Fruit fly (Drosophila melanogaster): ENCODE measurements around the gene Cog7.

Gene Cog7

dm6 chr3R:29907601-29908175 lies 25.2 kb downstream of the Cog7 start, which contains the start of gene CG31036:
TSS of gene CG31036 (plus strand) at chr3R:29908107.
- TF ChIP-seq ey (GFP tag; optimal IDR thresholded peaks at IDR 0.05) (no peak), lola (GFP tag; optimal IDR thresholded peaks at IDR 0.05) (no peak), sage (GFP tag; optimal IDR thresholded peaks at IDR 0.05) (no peak)

DNA sequence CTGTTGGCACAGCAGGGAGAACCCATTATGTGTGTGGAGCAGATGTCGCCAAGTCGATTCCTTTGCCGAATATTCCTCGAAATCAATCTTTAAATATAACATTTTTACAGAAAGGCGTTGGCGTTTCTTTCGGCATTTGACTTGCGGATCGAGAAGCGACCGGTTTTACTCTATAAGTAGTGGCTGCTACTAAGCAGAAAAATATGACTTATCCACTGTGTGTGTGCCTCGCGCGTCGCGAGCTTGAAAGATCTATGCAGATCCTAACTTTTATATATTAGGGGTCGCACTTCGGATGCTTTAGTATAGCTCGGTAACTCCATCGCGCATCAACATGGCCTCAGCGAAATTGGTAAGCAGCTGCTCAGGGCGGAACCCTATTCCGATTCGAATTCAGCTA lies 27.7 kb downstream of the Cog7 start, which contains the start of gene CG15515:
TSS of gene CG15515 (plus strand) at position 301 of the 400 bp plus-strand sequence.
- TF ChIP-seq jim (GFP tag; optimal IDR thresholded peaks at IDR 0.05) (no peak), OdsH (GFP tag; optimal IDR thresholded peaks at IDR 0.05) (no peak), lola (GFP tag; optimal IDR thresholded peaks at IDR 0.05) (no peak), CrebA (GFP tag; optimal IDR thresholded peaks at IDR 0.05; ENCODE audit: borderline replicate concordance) (no peak), Rel (GFP tag; optimal IDR thresholded peaks at IDR 0.05) (no peak), Rel (tag; optimal IDR thresholded peaks at IDR 0.05) (no peak), brk (GFP tag; optimal IDR thresholded peaks at IDR 0.05) (no peak), tai (GFP tag; optimal IDR thresholded peaks at IDR 0.05) (no peak), Hr83 (GFP tag; optimal IDR thresholded peaks at IDR 0.05; ENCODE audit: poor library complexity, severe bottlenecking) (no peak), foxo (GFP tag; optimal IDR thresholded peaks at IDR 0.05) (no peak), Hnf4 (GFP tag; optimal IDR thresholded peaks at IDR 0.05) (no peak), pan (optimal IDR thresholded peaks at IDR 0.05) (no peak), psq (GFP tag; optimal IDR thresholded peaks at IDR 0.05) (no peak), dmrt93B (GFP tag; optimal IDR thresholded peaks at IDR 0.05) (no peak)

DNA sequence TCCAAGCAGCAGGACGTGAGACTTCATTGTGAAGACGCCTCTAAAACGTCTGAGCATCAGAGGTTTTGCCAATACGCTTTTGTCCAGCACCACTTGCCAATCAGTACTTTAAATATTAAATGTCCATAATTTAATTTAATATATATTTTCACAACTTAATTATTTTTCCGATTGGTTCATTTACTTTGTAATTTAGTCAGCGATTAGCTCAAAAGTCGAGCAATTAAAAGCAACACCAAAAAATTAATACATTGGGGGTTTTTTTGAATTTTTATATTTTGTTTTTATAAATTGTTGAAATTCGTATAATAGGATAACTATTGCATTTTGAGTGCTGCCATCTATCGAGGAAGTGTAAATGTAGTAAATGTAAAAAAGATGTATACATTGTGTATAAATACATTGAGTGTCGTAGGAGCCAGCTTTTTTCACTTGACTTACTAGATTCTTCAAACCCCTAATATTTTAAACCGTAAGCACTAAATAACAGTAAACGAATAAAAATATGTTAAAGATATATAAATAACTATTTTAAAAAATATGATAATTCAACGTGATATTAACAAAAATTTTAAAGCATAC lies 29.0 kb downstream of the Cog7 start, which contains the start of gene CG15517:
TSS of gene CG15517 (minus strand) at position 51 of the 582 bp plus-strand sequence.
- TF ChIP-seq dl (GFP tag; optimal IDR thresholded peaks at IDR 0.05; ENCODE audit: insufficient read depth in 1 of 2, partially characterized antibody in 2 of 2) (peak in 1 of 2 experiments; percentile 7), Vsx2 (GFP tag; optimal IDR thresholded peaks at IDR 0.05; ENCODE audit: partially characterized antibody) (peak; percentile 12), Dif (GFP tag; optimal IDR thresholded peaks at IDR 0.05; ENCODE audit: partially characterized antibody) (peak; percentile 29), usp (GFP tag; optimal IDR thresholded peaks at IDR 0.05) (no peak), Myc (optimal IDR thresholded peaks at IDR 0.05) (peak; percentile 44)

DNA sequence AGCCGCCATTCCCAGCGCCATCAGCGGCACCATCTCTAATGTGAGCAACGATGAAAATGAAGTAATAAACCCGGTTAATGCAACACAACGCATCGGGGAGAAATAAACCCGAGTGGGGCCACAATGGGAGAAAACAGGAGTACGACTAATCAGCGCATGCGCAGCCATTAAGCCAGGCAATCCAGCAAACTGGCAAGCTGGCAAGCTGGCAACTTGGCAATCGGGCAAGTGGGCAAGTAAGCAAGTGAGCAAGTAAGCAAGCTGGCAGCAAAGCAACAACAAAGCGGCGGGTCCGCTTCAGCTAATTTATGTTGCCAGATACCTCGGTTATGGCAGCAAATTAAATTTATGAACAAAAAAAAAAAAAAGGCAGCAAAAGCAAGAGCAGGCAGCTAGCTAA lies 33.2 kb downstream of the Cog7 start:
- TF ChIP-seq woc (GFP tag; optimal IDR thresholded peaks at IDR 0.05) = no peak
- TF ChIP-seq rgr (GFP tag; optimal IDR thresholded peaks at IDR 0.05) = no peak
- TF ChIP-seq Mio (GFP tag; optimal IDR thresholded peaks at IDR 0.05) = no peak

dm6 chr3R:29898588-29898987 lies 34.3 kb downstream of the Cog7 start:
- no peak for TF ChIP-seq CG32264 (GFP tag; optimal IDR thresholded peaks at IDR 0.05)
- TF ChIP-seq OdsH (GFP tag; optimal IDR thresholded peaks at IDR 0.05) = no peak
- TF ChIP-seq CG9705 (GFP tag; optimal IDR thresholded peaks at IDR 0.05) = no peak
- TF ChIP-seq ey (GFP tag; optimal IDR thresholded peaks at IDR 0.05) = no peak

DNA sequence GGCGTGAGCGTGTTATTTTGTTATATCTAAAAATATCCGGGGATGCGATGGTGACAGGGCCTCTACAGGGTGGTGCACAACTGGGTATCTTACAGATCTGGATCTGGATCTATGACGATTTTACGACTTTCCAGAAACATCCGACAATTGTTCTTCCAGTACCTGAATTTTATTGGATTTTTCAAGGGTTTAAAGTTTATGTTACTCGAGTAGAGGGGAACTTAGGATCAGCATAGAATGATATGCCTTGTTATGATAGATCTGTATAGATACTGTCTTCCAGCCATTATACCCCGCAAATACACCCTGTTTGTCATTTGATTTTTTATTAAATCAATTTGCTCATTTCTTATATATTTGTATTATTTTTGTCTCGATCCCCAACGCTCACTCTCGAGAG lies 38.5 kb downstream of the Cog7 start:
- peak; percentile 14 for TF ChIP-seq sv (GFP tag; optimal IDR thresholded peaks at IDR 0.05)
- TF ChIP-seq Myc (optimal IDR thresholded peaks at IDR 0.05) = no peak
- no peak for TF ChIP-seq CG32264 (GFP tag; optimal IDR thresholded peaks at IDR 0.05)
- no peak for TF ChIP-seq pan (optimal IDR thresholded peaks at IDR 0.05)
- no peak for TF ChIP-seq dsf (GFP tag; optimal IDR thresholded peaks at IDR 0.05; ENCODE audit: borderline replicate concordance)
- TF ChIP-seq h (GFP tag; optimal IDR thresholded peaks at IDR 0.05) = peak; percentile 4
- TF ChIP-seq HLH106 (tag; optimal IDR thresholded peaks at IDR 0.05) = peak; percentile 39
- no peak for TF ChIP-seq Abd-B (GFP tag; optimal IDR thresholded peaks at IDR 0.05)
